Fruit fly (Drosophila melanogaster) whole organism, embryonic: Measurements from ENCODE around the gene Fdx1.

Experiments used
- Ada2b ChIP-seq: fragments of 200-800 bp; sonication (Bioruptor generic); IDR thresholded peaks from 2 replicates; pipeline ENCODE4 v1.3.6; 2022; ENCODE audit warnings: missing biosample characterization, missing genetic modification characterization
- Awh ChIP-seq: fragments of 200-800 bp; sonication (Bioruptor generic); IDR thresholded peaks from 2 replicates; pipeline ENCODE4, ENCODE4 v1.3.6; 2022; ENCODE audit warnings: missing biosample characterization, missing genetic modification characterization
- CG10267 ChIP-seq: fragments of 200-800 bp; sonication (Bioruptor generic); optimal IDR thresholded peaks from 2 replicates; lab custom pipeline; 2018; ENCODE audit warnings: missing biosample characterization, mild to moderate bottlenecking, missing genetic modification characterization, moderate library complexity
- CG10366 ChIP-seq: fragments of 200-800 bp; sonication (Bioruptor generic); IDR thresholded peaks from 2 replicates; pipeline ENCODE4 v1.3.6; 2022; ENCODE audit warnings: missing biosample characterization, missing genetic modification characterization
- CG10543 ChIP-seq: fragments of 200-800 bp; sonication (Bioruptor generic); optimal IDR thresholded peaks from 3 replicates; lab custom pipeline; 2017; ENCODE audit warnings: missing biosample characterization, mild to moderate bottlenecking, missing genetic modification characterization, moderate library complexity
- CG11398 ChIP-seq: fragments of 200-800 bp; sonication (Bioruptor generic); optimal IDR thresholded peaks from 2 replicates; lab custom pipeline; 2016; ENCODE audit warnings: missing biosample characterization, missing genetic modification characterization
- CG12659 ChIP-seq: fragments of 200-800 bp; sonication (Bioruptor generic); optimal IDR thresholded peaks from 3 replicates; lab custom pipeline; 2017; ENCODE audit warnings: mild to moderate bottlenecking, missing biosample characterization, missing genetic modification reagents, missing genetic modification characterization
- CG14667 ChIP-seq: fragments of 200-800 bp; sonication (Bioruptor generic); IDR thresholded peaks from 2 replicates; pipeline ENCODE4 v1.3.6; 2022; ENCODE audit warnings: missing biosample characterization, missing genetic modification characterization
- CG17568 ChIP-seq: fragments of 200-800 bp; sonication (Bioruptor generic); optimal IDR thresholded peaks from 2 replicates; lab custom pipeline; 2018; ENCODE audit warnings: missing biosample characterization, mild to moderate bottlenecking, missing genetic modification characterization, moderate library complexity
- CG17612 ChIP-seq: fragments of 200-800 bp; sonication (Bioruptor generic); IDR thresholded peaks from 2 replicates; pipeline ENCODE4 v1.3.6; 2022; ENCODE audit warnings: missing biosample characterization, missing genetic modification characterization
- CG17802 ChIP-seq: fragments of 200-800 bp; sonication (Bioruptor generic); optimal IDR thresholded peaks from 2 replicates; lab custom pipeline; 2018; ENCODE audit warnings: missing biosample characterization, mild to moderate bottlenecking, missing genetic modification characterization, moderate library complexity
- CG17912 ChIP-seq: fragments of 200-800 bp; sonication (Bioruptor generic); optimal IDR thresholded peaks from 2 replicates; lab custom pipeline; 2018; ENCODE audit warnings: missing biosample characterization, mild to moderate bottlenecking, missing genetic modification characterization
- CG18619 ChIP-seq: fragments of 200-800 bp; sonication (Bioruptor generic); optimal IDR thresholded peaks from 3 replicates; lab custom pipeline; 2017; ENCODE audit warnings: missing biosample characterization, mild to moderate bottlenecking, missing genetic modification characterization
- CG2199 ChIP-seq: fragments of 200-800 bp; sonication (Bioruptor generic); IDR thresholded peaks from 3 replicates; pipeline ENCODE4 v1.3.6; 2022; ENCODE audit warnings: missing biosample characterization, missing genetic modification characterization
- CG2712 ChIP-seq: fragments of 200-800 bp; optimal IDR thresholded peaks from 3 replicates; lab custom pipeline; 2019; ENCODE audit warnings: missing biosample characterization, mild to moderate bottlenecking, missing genetic modification characterization, moderate library complexity
- CG30020 ChIP-seq: fragments of 200-800 bp; optimal IDR thresholded peaks from 2 replicates; lab custom pipeline; 2019; ENCODE audit warnings: missing biosample characterization, mild to moderate bottlenecking, missing genetic modification characterization, moderate library complexity
- CG3281 ChIP-seq: fragments of 200-800 bp; sonication (Bioruptor generic); optimal IDR thresholded peaks from 3 replicates; lab custom pipeline; 2017; ENCODE audit warnings: missing biosample characterization, mild to moderate bottlenecking, missing genetic modification characterization
- CG4854 ChIP-seq: fragments of 200-800 bp; sonication (Bioruptor generic); optimal IDR thresholded peaks from 2 replicates; lab custom pipeline; 2016; ENCODE audit warnings: missing biosample characterization, missing genetic modification characterization, inconsistent platforms
- CG8924 ChIP-seq: fragments of 200-800 bp; optimal IDR thresholded peaks from 3 replicates; lab custom pipeline; 2019; ENCODE audit warnings: missing biosample characterization, mild to moderate bottlenecking, missing genetic modification characterization, moderate library complexity
- CG9876 ChIP-seq: fragments of 200-800 bp; sonication (Bioruptor generic); optimal IDR thresholded peaks from 2 replicates; lab custom pipeline; 2016; ENCODE audit warnings: missing biosample characterization, missing genetic modification characterization
- Dfd ChIP-seq, 2 experiments: fragments of >200 bp; optimal IDR thresholded peaks; 2 replicates each; lab custom pipeline; 2017; ENCODE audit warnings: missing biosample characterization in 2 of 2, missing genetic modification characterization in 2 of 2
- Doc3 ChIP-seq: fragments of 200-800 bp; sonication (Bioruptor generic); IDR thresholded peaks from 3 replicates; pipeline ENCODE4 v1.3.6; 2022; ENCODE audit warnings: missing biosample characterization, missing genetic modification characterization; ENCODE audit not compliant: partially characterized antibody
- Dp ChIP-seq: fragments of 200-800 bp; sonication (Bioruptor generic); optimal IDR thresholded peaks from 2 replicates; lab custom pipeline; 2018; ENCODE audit warnings: missing biosample characterization, mild to moderate bottlenecking, missing genetic modification characterization, moderate library complexity
- NFAT ChIP-seq: fragments of 200-800 bp; sonication (Bioruptor generic); IDR thresholded peaks from 2 replicates; pipeline ENCODE4 v1.3.6; 2022; ENCODE audit warnings: missing biosample characterization, missing genetic modification characterization
- Nf-YC ChIP-seq: fragments of 200-800 bp; optimal IDR thresholded peaks from 3 replicates; lab custom pipeline; 2019; ENCODE audit warnings: missing biosample characterization, mild to moderate bottlenecking, missing genetic modification characterization, moderate library complexity
- NfI ChIP-seq: fragments of 200-800 bp; sonication (Bioruptor generic); optimal IDR thresholded peaks from 3 replicates; lab custom pipeline; 2018; ENCODE audit warnings: missing biosample characterization, mild to moderate bottlenecking, missing genetic modification characterization, moderate library complexity
- Taf1 ChIP-seq: fragments of 200-800 bp; sonication (Bioruptor generic); IDR thresholded peaks from 2 replicates; pipeline ENCODE4 v1.3.6; 2022; ENCODE audit warnings: missing biosample characterization, missing genetic modification characterization
- aop ChIP-seq: fragments of 200-800 bp; sonication (Bioruptor generic); IDR thresholded peaks from 2 replicates; pipeline ENCODE4 v1.3.6; 2022; ENCODE audit warnings: missing biosample characterization, missing genetic modification characterization
- ap ChIP-seq: fragments of 200-800 bp; sonication (Bioruptor generic); IDR thresholded peaks from 2 replicates; pipeline ENCODE4 v1.3.6; 2022; ENCODE audit warnings: missing biosample characterization, missing genetic modification characterization
- bcd ChIP-seq: fragments of 200-800 bp; sonication (Bioruptor generic); optimal IDR thresholded peaks from 2 replicates; lab custom pipeline; 2017; ENCODE audit warnings: missing biosample characterization, mild to moderate bottlenecking, missing genetic modification characterization
- br ChIP-seq: fragments of >200 bp; optimal IDR thresholded peaks from 2 replicates; lab custom pipeline; 2017
- cg ChIP-seq: fragments of 200-800 bp; sonication (Bioruptor generic); optimal IDR thresholded peaks from 3 replicates; lab custom pipeline; 2019; ENCODE audit warnings: missing biosample characterization, mild to moderate bottlenecking, missing genetic modification characterization, moderate library complexity
- corto ChIP-seq: fragments of 200-800 bp; sonication (Bioruptor generic); optimal IDR thresholded peaks from 2 replicates; lab custom pipeline; 2016; ENCODE audit warnings: missing biosample characterization, mild to moderate bottlenecking, missing genetic modification characterization, moderate library complexity
- cwo ChIP-seq: fragments of 200-800 bp; sonication (Bioruptor generic); optimal IDR thresholded peaks from 3 replicates; lab custom pipeline; 2017; ENCODE audit warnings: missing biosample characterization, missing genetic modification characterization, mild to moderate bottlenecking, moderate library complexity, missing genetic modification reagents
- disco-r ChIP-seq: fragments of 200-800 bp; sonication (Bioruptor generic); optimal IDR thresholded peaks from 2 replicates; lab custom pipeline; 2016; ENCODE audit warnings: missing biosample characterization, missing genetic modification characterization
- dpn ChIP-seq, 2 experiments: fragments of 200-800 bp; sonication (Bioruptor generic); optimal IDR thresholded peaks; 3 replicates each; lab custom pipeline; 2016; ENCODE audit warnings: missing biosample characterization in 2 of 2, missing genetic modification characterization in 2 of 2
- gce ChIP-seq: fragments of 200-800 bp; sonication (Bioruptor generic); IDR thresholded peaks from 3 replicates; pipeline ENCODE4 v1.3.6; 2022; ENCODE audit warnings: missing biosample characterization, missing genetic modification characterization
- gcm ChIP-seq: fragments of 200-800 bp; sonication (Bioruptor generic); optimal IDR thresholded peaks from 2 replicates; lab custom pipeline; 2019; ENCODE audit warnings: missing biosample characterization, mild to moderate bottlenecking, missing genetic modification characterization, moderate library complexity
- gem ChIP-seq: fragments of 200-800 bp; sonication (Bioruptor generic); optimal IDR thresholded peaks from 2 replicates; lab custom pipeline; 2019; ENCODE audit warnings: missing biosample characterization, mild to moderate bottlenecking, missing genetic modification characterization, moderate library complexity
- hb ChIP-seq: fragments of 200-800 bp; sonication (Bioruptor generic); IDR thresholded peaks from 3 replicates; pipeline ENCODE4 v1.3.6; 2022; ENCODE audit warnings: missing biosample characterization, missing genetic modification characterization; ENCODE audit not compliant: partially characterized antibody
- knrl ChIP-seq: fragments of 200-800 bp; sonication (Bioruptor generic); IDR thresholded peaks from 3 replicates; pipeline ENCODE4 v1.3.6; 2022; ENCODE audit warnings: missing biosample characterization, missing genetic modification characterization; ENCODE audit not compliant: partially characterized antibody
- lilli ChIP-seq: fragments of 200-800 bp; sonication (Bioruptor generic); optimal IDR thresholded peaks from 3 replicates; lab custom pipeline; 2016; ENCODE audit warnings: missing biosample characterization, missing genetic modification characterization
- nom ChIP-seq: fragments of 200-800 bp; sonication (Bioruptor generic); optimal IDR thresholded peaks from 2 replicates; lab custom pipeline; 2017; ENCODE audit warnings: missing biosample characterization, missing genetic modification characterization, mild to moderate bottlenecking, moderate library complexity, missing genetic modification reagents
- oc ChIP-seq: fragments of 200-800 bp; sonication (Bioruptor generic); optimal IDR thresholded peaks from 2 replicates; lab custom pipeline; 2018; ENCODE audit warnings: missing biosample characterization, mild to moderate bottlenecking, missing genetic modification characterization, moderate library complexity
- org-1 ChIP-seq: fragments of 200-800 bp; sonication (Bioruptor generic); optimal IDR thresholded peaks from 2 replicates; lab custom pipeline; 2017; ENCODE audit warnings: missing biosample characterization, missing genetic modification characterization
- pita ChIP-seq: fragments of 200-800 bp; sonication (Bioruptor generic); optimal IDR thresholded peaks from 2 replicates; lab custom pipeline; 2017; ENCODE audit warnings: missing biosample characterization, mild to moderate bottlenecking, missing genetic modification characterization
- prd ChIP-seq, 3 experiments: fragments of >200 bp in 2 of 3; fragments of 200-800 bp in 1 of 3; sonication (Bioruptor generic) in 1 of 3; optimal IDR thresholded peaks in 2 of 3; IDR thresholded peaks in 1 of 3; 2 replicates in 2 of 3; 3 replicates in 1 of 3; pipeline versions ENCODE4 v1.3.6 to Lab custom; 2017 to 2022; ENCODE audit warnings: missing biosample characterization in 1 of 3, missing genetic modification characterization in 1 of 3
- unc-4 ChIP-seq: fragments of 200-800 bp; sonication (Bioruptor generic); IDR thresholded peaks from 2 replicates; pipeline ENCODE4 v1.3.6; 2022; ENCODE audit warnings: missing biosample characterization, missing genetic modification characterization; ENCODE audit not compliant: partially characterized antibody

The Fdx1 gene

DNA sequence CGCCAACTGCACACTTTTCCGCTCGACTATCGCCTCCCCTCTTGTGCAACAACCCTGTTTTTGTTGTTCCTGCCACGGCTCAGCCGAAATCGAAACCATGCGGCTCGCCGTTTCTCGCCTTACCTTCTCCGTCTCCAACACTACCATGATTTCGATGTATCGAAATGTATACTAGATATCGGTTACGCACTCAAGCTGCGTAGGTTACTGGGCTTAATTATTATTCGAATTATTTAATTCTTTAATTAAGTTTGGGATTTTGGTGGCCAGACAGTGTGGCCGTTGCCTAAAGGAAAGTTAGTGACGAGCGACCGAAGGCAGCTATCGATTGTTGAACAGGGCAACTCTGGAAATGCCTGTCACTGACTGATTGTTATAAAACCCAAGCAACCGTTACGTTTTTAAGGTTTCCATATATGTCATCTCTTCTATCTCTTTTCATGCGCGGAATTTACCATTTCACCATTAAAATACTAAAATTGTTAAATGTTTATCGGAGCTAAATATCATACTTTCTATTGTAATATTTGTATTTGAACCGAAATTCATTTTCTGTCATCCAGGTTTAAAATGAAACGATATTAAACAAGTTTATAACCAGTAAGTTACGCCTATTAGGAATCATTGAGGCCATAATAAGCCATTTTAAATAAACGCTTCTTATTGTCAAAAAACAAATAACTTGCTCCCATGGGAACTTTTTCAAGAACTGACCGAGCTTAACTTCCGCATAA lies 31.3 kb upstream of the Fdx1 start, which contains the start of gene eIF4E1 (continued):
- no peak for TF ChIP-seq cg (GFP tag; lab: Kevin White, UChicago)
- no peak for TF ChIP-seq nom (GFP tag; lab: Kevin White, UChicago)
- TF ChIP-seq corto (GFP tag; lab: Kevin White, UChicago): no peak
- TF ChIP-seq CG11398 (GFP tag; lab: Kevin White, UChicago): no peak
- no peak for TF ChIP-seq oc
- TF ChIP-seq CG17612: no peak
- no peak for TF ChIP-seq CG4854 (GFP tag; lab: Kevin White, UChicago)
- TF ChIP-seq CG2712: peak; percentile 53
- TF ChIP-seq CG10366: no peak
- TF ChIP-seq gem (tag; lab: Kevin White, UChicago): peak; percentile 5
- TF ChIP-seq CG9876 (GFP tag; lab: Kevin White, UChicago): peak; percentile 5
- TF ChIP-seq Taf1 (GFP tag; lab: Robert Waterston, UW): no peak
- no peak for TF ChIP-seq CG14667 (GFP tag; lab: Robert Waterston, UW)
- TF ChIP-seq CG10543 (GFP tag; lab: Kevin White, UChicago): no peak
- TF ChIP-seq NfI (GFP tag; lab: Kevin White, UChicago): peak; percentile 27
- no peak for TF ChIP-seq gcm (GFP tag; lab: Kevin White, UChicago)
- no peak for TF ChIP-seq Ada2b
- no peak for TF ChIP-seq CG17802
- TF ChIP-seq CG18619 (GFP tag; lab: Kevin White, UChicago): no peak
- TF ChIP-seq NFAT (GFP tag; lab: Robert Waterston, UW): peak; percentile 54; the same call in 1 of the 2 replicates
- no peak for TF ChIP-seq org-1
- peak; percentile 14 for TF ChIP-seq CG30020 (tag; lab: Kevin White, UChicago)
- TF ChIP-seq knrl: peak; percentile 86
- TF ChIP-seq prd (optimal IDR thresholded peaks at IDR 0.05; lab: Kevin White, UChicago): no peak
- TF ChIP-seq prd (GFP tag; IDR thresholded peaks at IDR 0.05; lab: Robert Waterston, UW): no peak; the same call in 2 of the 3 replicates
- TF ChIP-seq dpn (GFP tag; optimal IDR thresholded peaks at IDR 0.05; lab: Kevin White, UChicago): peak in 1 of 2 experiments; percentile 62
- TF ChIP-seq CG12659: peak; percentile 77
- TF ChIP-seq ap (GFP tag; lab: Robert Waterston, UW): no peak
- peak; percentile 54 for TF ChIP-seq Dp (GFP tag; lab: Kevin White, UChicago)
- TF ChIP-seq Awh (GFP tag; lab: Robert Waterston, UW): no peak
- no peak for TF ChIP-seq aop
- TF ChIP-seq gce (GFP tag; lab: Robert Waterston, UW): no peak
- no peak; the same call in 2 of the 3 replicates for TF ChIP-seq Doc3
- peak; percentile 87 for TF ChIP-seq CG3281 (GFP tag; lab: Kevin White, UChicago)
- no peak for TF ChIP-seq CG17568 (GFP tag; lab: Kevin White, UChicago)
- 0 out of 3 replicates have a peak, but pooled peaks have one; percentile 62 for TF ChIP-seq hb
- TF ChIP-seq CG8924 (tag; lab: Kevin White, UChicago): no peak
- peak; percentile 2 for TF ChIP-seq lilli
- no peak for TF ChIP-seq br
- TF ChIP-seq Dfd (GFP tag; optimal IDR thresholded peaks at IDR 0.05; lab: Kevin White, UChicago): no peak
- TF ChIP-seq disco-r: no peak
- peak; percentile 74 for TF ChIP-seq unc-4
- peak; percentile 47 for TF ChIP-seq Nf-YC
- no peak for TF ChIP-seq cwo (GFP tag; lab: Kevin White, UChicago)
- peak; percentile 8 for TF ChIP-seq bcd (GFP tag; lab: Kevin White, UChicago)
- peak; percentile 65 for TF ChIP-seq CG10267 (tag; lab: Kevin White, UChicago)
- TF ChIP-seq CG17912 (GFP tag; lab: Kevin White, UChicago): peak; percentile 29
- TF ChIP-seq CG2199: peak; percentile 84; the same call in 2 of the 3 replicates
- no peak for TF ChIP-seq pita (GFP tag; lab: Kevin White, UChicago)
